Worm (Caenorhabditis elegans): ENCODE results near the gene B0395.3.

B0395.3 gene

DNA sequence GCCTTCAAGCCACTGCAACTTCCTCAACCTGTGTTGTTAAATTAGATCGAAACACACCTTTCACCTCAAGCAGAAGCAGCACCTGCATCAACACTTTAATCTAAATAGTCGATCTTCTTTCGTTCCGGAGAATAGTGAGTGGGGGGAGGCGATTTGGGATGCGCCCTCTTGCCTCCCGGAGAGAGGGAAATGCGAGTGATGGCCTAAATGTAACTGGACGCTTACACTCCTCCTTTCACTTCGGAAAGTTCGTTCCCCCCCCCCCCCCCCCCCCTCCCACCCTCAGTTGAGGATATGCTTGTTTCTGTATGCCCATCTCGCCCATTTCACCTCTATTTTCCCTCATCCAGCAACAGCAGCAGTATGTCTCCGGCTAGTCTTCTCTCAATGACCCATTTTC is 11.1 kb downstream of the B0395.3 start:
- TF ChIP-seq aly-2 (tag; optimal IDR thresholded peaks at IDR 0.05) (no peak), mml-1 (tag; optimal IDR thresholded peaks at IDR 0.05) (no peak), nhr-76 (tag; optimal IDR thresholded peaks at IDR 0.05) (no peak), fkh-10 (GFP tag; optimal IDR thresholded peaks at IDR 0.05) (no peak), ceh-82 (tag; optimal IDR thresholded peaks at IDR 0.05) (no peak), pha-4 (tag; optimal IDR thresholded peaks at IDR 0.05) (no peak), egl-27 (tag; optimal IDR thresholded peaks at IDR 0.05) (no peak), lin-15B (tag; optimal IDR thresholded peaks at IDR 0.05) (no peak), zag-1 (tag; optimal IDR thresholded peaks at IDR 0.05) (no peak), elt-3 (tag; optimal IDR thresholded peaks at IDR 0.05) (no peak), nhr-77 (tag; optimal IDR thresholded peaks at IDR 0.05) (no peak), nhr-28 (tag; optimal IDR thresholded peaks at IDR 0.05) (no peak), ztf-4 (tag; optimal IDR thresholded peaks at IDR 0.05) (no peak), mdl-1 (tag; optimal IDR thresholded peaks at IDR 0.05) (no peak), unc-62 (GFP tag; optimal IDR thresholded peaks at IDR 0.05) (no peak)

DNA sequence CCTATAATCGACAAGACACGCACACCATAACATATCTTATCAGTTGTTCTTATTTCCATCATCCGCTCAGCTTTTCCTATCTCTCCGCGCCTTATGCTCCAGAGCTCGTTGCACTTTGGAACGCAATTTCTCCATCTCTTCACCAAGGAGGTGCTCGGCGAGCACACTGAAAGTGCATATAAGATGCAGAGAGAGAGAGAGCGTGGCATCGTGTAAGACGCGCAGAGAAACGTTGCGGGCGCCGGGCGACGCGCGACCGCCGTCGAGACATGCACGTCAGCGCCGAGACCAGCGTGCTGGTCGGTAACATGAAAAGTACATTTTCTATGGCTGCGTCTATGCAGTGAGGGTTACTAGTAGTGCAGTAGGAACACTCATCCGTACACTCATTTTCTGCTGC is 15.5 kb downstream of the B0395.3 start:
- TF ChIP-seq egl-27 (tag; optimal IDR thresholded peaks at IDR 0.05) (no peak), nfya-1 (tag; optimal IDR thresholded peaks at IDR 0.05; ENCODE audit: insufficient read depth) (peak; percentile 83), nhr-76 (tag; optimal IDR thresholded peaks at IDR 0.05) (peak; percentile 32), unc-39 (tag; optimal IDR thresholded peaks at IDR 0.05) (no peak), nhr-11 (tag; optimal IDR thresholded peaks at IDR 0.05) (peak; percentile 51), elt-1 (tag; optimal IDR thresholded peaks at IDR 0.05) (peak; percentile 32), lin-39 (tag; optimal IDR thresholded peaks at IDR 0.05) (peak; percentile 86), ztf-11 (tag; optimal IDR thresholded peaks at IDR 0.05) (no peak), jun-1 (tag; optimal IDR thresholded peaks at IDR 0.05) (peak; percentile 59), ama-1 (optimal IDR thresholded peaks at IDR 0.05) (no peak), tbx-2 (tag; optimal IDR thresholded peaks at IDR 0.05) (peak; percentile 64), aly-2 (tag; optimal IDR thresholded peaks at IDR 0.05) (no peak), ceh-9 (tag; optimal IDR thresholded peaks at IDR 0.05) (no peak), ceh-16 (tag; optimal IDR thresholded peaks at IDR 0.05) (no peak), nhr-67 (tag; optimal IDR thresholded peaks at IDR 0.05) (no peak), nhr-25 (tag; optimal IDR thresholded peaks at IDR 0.05) (no peak), zag-1 (tag; optimal IDR thresholded peaks at IDR 0.05) (peak; percentile 8), ceh-82 (tag; optimal IDR thresholded peaks at IDR 0.05) (peak; percentile 20), elt-3 (tag; optimal IDR thresholded peaks at IDR 0.05) (no peak), unc-62 (GFP tag; optimal IDR thresholded peaks at IDR 0.05) (peak; percentile 78), nhr-237 (tag; optimal IDR thresholded peaks at IDR 0.05) (no peak), hmg-11 (tag; optimal IDR thresholded peaks at IDR 0.05) (peak; percentile 97), snpc-4 (tag; optimal IDR thresholded peaks at IDR 0.05) (peak; percentile 87), nhr-12 (tag; optimal IDR thresholded peaks at IDR 0.05) (no peak), pqm-1 (tag; optimal IDR thresholded peaks at IDR 0.05) (peak; percentile 87), nhr-77 (tag; optimal IDR thresholded peaks at IDR 0.05) (no peak), ceh-28 (tag; optimal IDR thresholded peaks at IDR 0.05) (peak; percentile 71), sea-2 (GFP tag; optimal IDR thresholded peaks at IDR 0.05) (no peak), R02D3.7 (tag; optimal IDR thresholded peaks at IDR 0.05) (peak; percentile 42), mml-1 (tag; optimal IDR thresholded peaks at IDR 0.05) (no peak), eor-1 (tag; optimal IDR thresholded peaks at IDR 0.05) (no peak), mdl-1 (tag; optimal IDR thresholded peaks at IDR 0.05) (peak; percentile 80), nhr-28 (tag; optimal IDR thresholded peaks at IDR 0.05) (no peak), ZK546.5 (tag; optimal IDR thresholded peaks at IDR 0.05) (no peak), fos-1 (tag; optimal IDR thresholded peaks at IDR 0.05) (no peak), fkh-10 (GFP tag; optimal IDR thresholded peaks at IDR 0.05) (peak; percentile 60), ztf-4 (tag; optimal IDR thresholded peaks at IDR 0.05) (no peak), skn-1 (tag; optimal IDR thresholded peaks at IDR 0.05) (peak; percentile 46), elt-2 (tag; optimal IDR thresholded peaks at IDR 0.05) (peak; percentile 95), pha-4 (tag; optimal IDR thresholded peaks at IDR 0.05) (peak; percentile 83), egl-5 (tag; optimal IDR thresholded peaks at IDR 0.05) (peak; percentile 21), fkh-2 (tag; optimal IDR thresholded peaks at IDR 0.05) (no peak), lin-15B (tag; optimal IDR thresholded peaks at IDR 0.05) (peak; percentile 49), nhr-23 (tag; optimal IDR thresholded peaks at IDR 0.05) (peak; percentile 45), daf-12 (tag; optimal IDR thresholded peaks at IDR 0.05) (peak; percentile 44), nhr-43 (tag; optimal IDR thresholded peaks at IDR 0.05; ENCODE audit: poor library complexity, severe bottlenecking) (no peak), lsy-12 (tag; optimal IDR thresholded peaks at IDR 0.05) (peak; percentile 47)

All from whole organism, L3 larva.